Worm (Caenorhabditis elegans) whole organism, early embryonic: Measurements from ENCODE around the gene T28D6.4.

Source experiments
- B0310.2 ChIP-seq: sonication (generic microtip); optimal IDR thresholded peaks from 2 replicates; lab custom pipeline; 2016; ENCODE audit warnings: mild to moderate bottlenecking, missing genetic modification characterization, missing compliant biosample characterization
- aly-1 ChIP-seq: sonication (generic microtip); optimal IDR thresholded peaks from 2 replicates; lab custom pipeline; 2016; ENCODE audit warnings: missing genetic modification characterization, missing compliant biosample characterization
- ama-1 ChIP-seq: fragments of 150-350 bp; optimal IDR thresholded peaks from 2 replicates; lab custom pipeline; 2014
- ceh-13 ChIP-seq: fragments of 200-800 bp; sonication (Bioruptor generic); optimal IDR thresholded peaks from 2 replicates; lab custom pipeline; 2018; ENCODE audit warnings: mild to moderate bottlenecking, missing genetic modification characterization, missing compliant biosample characterization
- ceh-36 ChIP-seq: sonication (generic microtip); optimal IDR thresholded peaks from 2 replicates; lab custom pipeline; 2016; ENCODE audit warnings: missing genetic modification characterization, inconsistent platforms, missing compliant biosample characterization
- ets-7 ChIP-seq: sonication (generic microtip); optimal IDR thresholded peaks from 2 replicates; lab custom pipeline; 2016; ENCODE audit warnings: missing genotype, missing genetic modification characterization, missing compliant biosample characterization
- flt-1 ChIP-seq: fragments of 200-800 bp; sonication (Bioruptor generic); IDR thresholded peaks from 2 replicates; pipeline ENCODE4 v1.3.6; 2022; ENCODE audit warnings: missing genetic modification characterization, missing compliant biosample characterization
- hmbx-1 ChIP-seq: sonication (generic microtip); optimal IDR thresholded peaks from 2 replicates; lab custom pipeline; 2016; ENCODE audit warnings: mild to moderate bottlenecking, missing genetic modification characterization, missing compliant biosample characterization
- hnd-1 ChIP-seq: sonication (generic microtip); optimal IDR thresholded peaks from 2 replicates; lab custom pipeline; 2016; ENCODE audit warnings: missing genetic modification characterization, missing compliant biosample characterization
- pes-1 ChIP-seq: fragments of 200-800 bp; sonication (Bioruptor generic); IDR thresholded peaks from 2 replicates; pipeline ENCODE4 v1.3.6; 2022; ENCODE audit warnings: missing genetic modification reagents, missing genetic modification characterization, missing compliant biosample characterization
- scrt-1 ChIP-seq: fragments of 200-800 bp; sonication (Bioruptor generic); IDR thresholded peaks from 2 replicates; pipeline ENCODE4 v1.3.6; 2022; ENCODE audit warnings: missing genetic modification characterization, missing compliant biosample characterization
- tra-4 ChIP-seq: sonication (generic microtip); optimal IDR thresholded peaks from 2 replicates; lab custom pipeline; 2017; ENCODE audit warnings: missing genetic modification characterization, missing compliant biosample characterization

DNA sequence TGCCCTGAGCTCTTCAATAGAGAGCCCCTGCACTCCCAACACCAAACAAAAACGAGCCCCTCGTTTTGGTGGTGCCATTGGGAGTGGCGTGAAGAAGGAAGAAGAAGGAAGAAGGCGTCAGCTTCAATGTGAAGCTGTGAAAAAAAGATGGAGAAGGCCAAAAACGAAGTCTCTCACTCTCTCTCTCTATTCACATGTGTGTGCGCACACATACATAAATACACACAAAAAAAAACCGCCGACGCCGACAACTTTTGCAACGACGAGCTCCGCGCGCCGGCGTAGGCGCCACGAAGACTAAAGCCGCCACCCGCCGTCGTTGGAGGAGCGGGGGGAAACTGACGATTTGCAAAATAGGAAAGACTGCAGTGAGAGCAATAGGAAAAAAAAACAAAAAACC, 24.2 kb upstream of the T28D6.4 start:
- TF ChIP-seq ama-1 (lab: Kevin White, UChicago) (no peak), flt-1 (no peak), tra-4 (tag; lab: Kevin White, UChicago) (no peak), B0310.2 (tag; lab: Kevin White, UChicago) (no peak), hnd-1 (no peak), scrt-1 (GFP tag; lab: Robert Waterston, UW) (no peak), ceh-36 (no peak), pes-1 (GFP tag; lab: Robert Waterston, UW) (no peak), hmbx-1 (tag; lab: Kevin White, UChicago) (no peak), aly-1 (no peak), ceh-13 (GFP tag; lab: Kevin White, UChicago) (no peak), ets-7 (tag; lab: Kevin White, UChicago) (no peak)
